Worm (Caenorhabditis elegans): Measurements from ENCODE around the gene Y43F8B.1.

Gene Y43F8B.1

ce11 chrV:19495145-19495544 is 50.9 kb downstream of the Y43F8B.1 start:
- TF ChIP-seq eyg-1 (tag; optimal IDR thresholded peaks at IDR 0.05): no peak
- no peak for TF ChIP-seq nhr-232 (tag; optimal IDR thresholded peaks at IDR 0.05)
- no peak for TF ChIP-seq lin-11 (tag; optimal IDR thresholded peaks at IDR 0.05)
- TF ChIP-seq ama-1 (optimal IDR thresholded peaks at IDR 0.05): no peak

- TF ChIP-seq ceh-19 (GFP tag; optimal IDR thresholded peaks at IDR 0.05) (no peak), K02D7.2 (tag; optimal IDR thresholded peaks at IDR 0.05) (no peak), che-1 (tag; optimal IDR thresholded peaks at IDR 0.05) (no peak), hlh-8 (tag; optimal IDR thresholded peaks at IDR 0.05) (no peak), nhr-11 (tag; optimal IDR thresholded peaks at IDR 0.05) (no peak), lim-6 (tag; optimal IDR thresholded peaks at IDR 0.05) (no peak), ceh-14 (tag; optimal IDR thresholded peaks at IDR 0.05) (no peak), ahr-1 (tag; optimal IDR thresholded peaks at IDR 0.05) (no peak), ama-1 (optimal IDR thresholded peaks at IDR 0.05) (no peak), tbx-2 (tag; optimal IDR thresholded peaks at IDR 0.05) (no peak), C08G9.2 (tag; optimal IDR thresholded peaks at IDR 0.05) (no peak)
Measured at ce11 chrV:19491302-19491701, 54.7 kb downstream of the Y43F8B.1 start, which contains the start of gene Y43F8B.29. Y43F8B.29 (plus strand) TSS chrV:19491602.

- TF ChIP-seq dmd-4 (tag; optimal IDR thresholded peaks at IDR 0.05; ENCODE audit: borderline replicate concordance): no peak
- TF ChIP-seq ref-2 (tag; optimal IDR thresholded peaks at IDR 0.05): no peak
- no peak for TF ChIP-seq hlh-30 (tag; optimal IDR thresholded peaks at IDR 0.05; ENCODE audit: insufficient read depth)
Measured at ce11 chrV:19490461-19490860, 55.5 kb downstream of the Y43F8B.1 start, which contains the start of gene Y43F8B.7. Y43F8B.7 (plus strand) TSS chrV:19490761.

- TF ChIP-seq rnt-1 (tag; optimal IDR thresholded peaks at IDR 0.05) (no peak), fax-1 (tag; optimal IDR thresholded peaks at IDR 0.05) (no peak), odd-2 (tag; optimal IDR thresholded peaks at IDR 0.05) (no peak), ceh-31 (tag; optimal IDR thresholded peaks at IDR 0.05) (no peak), pros-1 (tag; optimal IDR thresholded peaks at IDR 0.05) (no peak), ceh-34 (tag; optimal IDR thresholded peaks at IDR 0.05) (no peak), hlh-13 (GFP tag; optimal IDR thresholded peaks at IDR 0.05) (no peak), dmd-4 (tag; optimal IDR thresholded peaks at IDR 0.05; ENCODE audit: borderline replicate concordance) (no peak), che-1 (tag; optimal IDR thresholded peaks at IDR 0.05) (no peak), pag-3 (tag; optimal IDR thresholded peaks at IDR 0.05; ENCODE audit: borderline replicate concordance) (no peak), unc-55 (GFP tag; optimal IDR thresholded peaks at IDR 0.05) (no peak), mec-3 (tag; optimal IDR thresholded peaks at IDR 0.05; ENCODE audit: borderline replicate concordance) (no peak), npax-4 (tag; optimal IDR thresholded peaks at IDR 0.05) (no peak), ceh-14 (tag; optimal IDR thresholded peaks at IDR 0.05) (no peak), eyg-1 (tag; optimal IDR thresholded peaks at IDR 0.05) (no peak), nhr-232 (tag; optimal IDR thresholded peaks at IDR 0.05) (no peak), sox-4 (tag; optimal IDR thresholded peaks at IDR 0.05) (no peak), unc-3 (GFP tag; conservative IDR thresholded peaks at IDR 0.05) (no peak), unc-3 (tag; optimal IDR thresholded peaks at IDR 0.05) (no peak), pqm-1 (tag; optimal IDR thresholded peaks at IDR 0.05) (no peak), syd-9 (tag; optimal IDR thresholded peaks at IDR 0.05) (no peak)
Measured at ce11 chrV:19485690-19486089, 60.3 kb downstream of the Y43F8B.1 start, which contains the start of gene Y43F8B.18. Y43F8B.18 (plus strand) TSS chrV:19485990.

- TF ChIP-seq pha-2 (tag; optimal IDR thresholded peaks at IDR 0.05): no peak
- TF ChIP-seq dve-1 (tag; optimal IDR thresholded peaks at IDR 0.05): no peak
- TF ChIP-seq C08G9.2 (tag; optimal IDR thresholded peaks at IDR 0.05): no peak
- TF ChIP-seq nhr-232 (tag; optimal IDR thresholded peaks at IDR 0.05): no peak
- no peak for TF ChIP-seq fax-1 (tag; optimal IDR thresholded peaks at IDR 0.05)
- no peak for TF ChIP-seq nhr-11 (tag; optimal IDR thresholded peaks at IDR 0.05)
- no peak for TF ChIP-seq pros-1 (tag; optimal IDR thresholded peaks at IDR 0.05)
- TF ChIP-seq ceh-9 (tag; optimal IDR thresholded peaks at IDR 0.05): no peak
- TF ChIP-seq mec-3 (tag; optimal IDR thresholded peaks at IDR 0.05; ENCODE audit: borderline replicate concordance): no peak
- TF ChIP-seq ceh-31 (tag; optimal IDR thresholded peaks at IDR 0.05): no peak
Measured at ce11 chrV:19485261-19485660, 60.7 kb downstream of the Y43F8B.1 start, which contains the start of gene Y43F8B.28. Y43F8B.28 (plus strand) TSS chrV:19485319.

All from whole organism, late embryonic.